Worm (Caenorhabditis elegans) whole organism, L1 larva: ENCODE results near the gene crm-1.

ENCODE experiments used
- C16A3.4 ChIP-seq: fragments of 150-350 bp; optimal IDR thresholded peaks from 2 replicates; lab custom pipeline; 2014; ENCODE audit warnings: missing biosample characterization, missing genetic modification characterization
- F16B12.6 ChIP-seq: fragments of 150-350 bp; optimal IDR thresholded peaks from 2 replicates; lab custom pipeline; 2014; ENCODE audit warnings: missing biosample characterization, missing genetic modification characterization
- Y116A8C.19 ChIP-seq: sonication (generic microtip); optimal IDR thresholded peaks from 2 replicates; lab custom pipeline; 2016; ENCODE audit warnings: missing compliant biosample characterization, missing genetic modification characterization, borderline replicate concordance
- aha-1 ChIP-seq: fragments of 150-350 bp; optimal IDR thresholded peaks from 2 replicates; lab custom pipeline; 2014; ENCODE audit warnings: missing biosample characterization, missing genetic modification characterization
- aly-2 ChIP-seq: fragments of 150-350 bp; optimal IDR thresholded peaks from 2 replicates; lab custom pipeline; 2014; ENCODE audit warnings: missing biosample characterization, missing genetic modification characterization
- ama-1 ChIP-seq: fragments of 150-350 bp; optimal IDR thresholded peaks from 2 replicates; lab custom pipeline; 2014
- ceh-63 ChIP-seq: fragments of 200-800 bp; sonication (Bioruptor generic); optimal IDR thresholded peaks from 2 replicates; lab custom pipeline; 2018; ENCODE audit warnings: mild to moderate bottlenecking, missing genetic modification characterization, missing compliant biosample characterization
- ceh-82 ChIP-seq, 3 experiments: fragments of 150-350 bp in 1 of 3; sonication (generic microtip) in 2 of 3; optimal IDR thresholded peaks; 2 replicates each; lab custom pipeline; 2014 to 2017; ENCODE audit warnings: missing biosample characterization in 3 of 3, missing genetic modification characterization in 3 of 3
- ceh-90 ChIP-seq: sonication (generic microtip); optimal IDR thresholded peaks from 2 replicates; lab custom pipeline; 2016; ENCODE audit warnings: missing genetic modification characterization, missing compliant biosample characterization
- ces-1 ChIP-seq: fragments of 150-350 bp; optimal IDR thresholded peaks from 2 replicates; lab custom pipeline; 2014; ENCODE audit warnings: missing biosample characterization, missing genetic modification reagents, missing genetic modification characterization
- dpl-1 ChIP-seq, 3 experiments: fragments of 150-350 bp in 2 of 3; sonication (generic microtip) in 1 of 3; optimal IDR thresholded peaks; 2 replicates each; lab custom pipeline; 2014 to 2017; ENCODE audit warnings: missing biosample characterization in 3 of 3, missing genetic modification characterization in 3 of 3, missing genetic modification reagents in 3 of 3
- dsc-1 ChIP-seq: sonication (generic microtip); optimal IDR thresholded peaks from 2 replicates; lab custom pipeline; 2016; ENCODE audit warnings: mild to moderate bottlenecking, missing genetic modification characterization, missing compliant biosample characterization
- efl-1 ChIP-seq, 4 experiments: fragments of 150-350 bp; optimal IDR thresholded peaks in 3 of 4; peaks in 1 of 4; 1 replicate in 1 of 4; 2 replicates in 3 of 4; lab custom pipeline; 2014; ENCODE audit warnings: missing biosample characterization in 2 of 4, missing genetic modification characterization in 2 of 4, missing genetic modification reagents in 2 of 4
- efl-3 ChIP-seq: fragments of 200-800 bp; sonication (Bioruptor generic); optimal IDR thresholded peaks from 2 replicates; lab custom pipeline; 2018; ENCODE audit warnings: mild to moderate bottlenecking, missing genetic modification characterization, missing compliant biosample characterization
- egl-13 ChIP-seq: sonication (generic microtip); optimal IDR thresholded peaks from 2 replicates; lab custom pipeline; 2016; ENCODE audit warnings: missing genotype, missing genetic modification reagents, missing genetic modification characterization, missing compliant biosample characterization
- egl-27 ChIP-seq, 2 experiments: fragments of 150-350 bp in 1 of 2; sonication (generic microtip); optimal IDR thresholded peaks; 3 replicates each; lab custom pipeline; 2017 to 2018; ENCODE audit warnings: missing biosample characterization in 2 of 2, missing genetic modification characterization in 2 of 2, missing genetic modification reagents in 2 of 2
- elt-3 ChIP-seq, 6 experiments: fragments of 150-350 bp in 1 of 6; sonication (generic microtip); optimal IDR thresholded peaks; 2 replicates each; lab custom pipeline; 2017 to 2018; ENCODE audit warnings: missing biosample characterization in 6 of 6, missing genetic modification characterization in 6 of 6, inconsistent platforms in 1 of 6
- ets-5 ChIP-seq: fragments of 200-800 bp; sonication (Bioruptor generic); IDR thresholded peaks from 2 replicates; pipeline ENCODE4 v1.3.6; 2022; ENCODE audit warnings: missing genetic modification characterization, missing compliant biosample characterization
- fkh-10 ChIP-seq: sonication (generic microtip); optimal IDR thresholded peaks from 2 replicates; lab custom pipeline; 2017; ENCODE audit warnings: missing biosample characterization, missing genetic modification reagents, missing genetic modification characterization
- fkh-8 ChIP-seq: sonication (generic microtip); optimal IDR thresholded peaks from 2 replicates; lab custom pipeline; 2016; ENCODE audit warnings: mild to moderate bottlenecking, missing genetic modification characterization, missing compliant biosample characterization
- fos-1 ChIP-seq: fragments of 150-350 bp; optimal IDR thresholded peaks from 2 replicates; lab custom pipeline; 2014; ENCODE audit warnings: missing biosample characterization, missing genetic modification characterization
- grh-1 ChIP-seq: fragments of 200-800 bp; sonication (Bioruptor generic); IDR thresholded peaks from 2 replicates; pipeline ENCODE4 v1.3.6; 2022; ENCODE audit warnings: missing genetic modification reagents, missing genetic modification characterization, missing compliant biosample characterization
- hlh-17 ChIP-seq: fragments of 200-800 bp; sonication (Bioruptor generic); optimal IDR thresholded peaks from 2 replicates; lab custom pipeline; 2018; ENCODE audit warnings: missing genetic modification characterization, mild to moderate bottlenecking, missing compliant biosample characterization, moderate library complexity, borderline replicate concordance
- isw-1 ChIP-seq: fragments of 200-800 bp; sonication (Bioruptor generic); IDR thresholded peaks from 2 replicates; pipeline ENCODE4 v1.3.6; 2022; ENCODE audit warnings: missing genetic modification characterization, missing compliant biosample characterization
- lin-14 ChIP-seq: fragments of 200-800 bp; sonication (Bioruptor generic); optimal IDR thresholded peaks from 2 replicates; lab custom pipeline; 2018; ENCODE audit warnings: mild to moderate bottlenecking, missing genetic modification characterization, moderate library complexity, missing compliant biosample characterization
- lin-39 ChIP-seq: fragments of 150-350 bp; optimal IDR thresholded peaks from 2 replicates; lab custom pipeline; 2014; ENCODE audit warnings: missing biosample characterization, missing genetic modification reagents, missing genetic modification characterization
- lsy-2 ChIP-seq, 2 experiments: fragments of 150-350 bp; optimal IDR thresholded peaks; 2 replicates each; lab custom pipeline; 2014; ENCODE audit warnings: missing biosample characterization in 2 of 2, missing genetic modification characterization in 2 of 2
- mef-2 ChIP-seq: fragments of 150-350 bp; optimal IDR thresholded peaks from 2 replicates; lab custom pipeline; 2014; ENCODE audit warnings: missing biosample characterization, missing genetic modification characterization
- mep-1 ChIP-seq: fragments of 150-350 bp; optimal IDR thresholded peaks from 2 replicates; lab custom pipeline; 2014; ENCODE audit warnings: missing biosample characterization, missing genetic modification characterization
- nhr-12 ChIP-seq: sonication (generic microtip); optimal IDR thresholded peaks from 2 replicates; lab custom pipeline; 2017; ENCODE audit warnings: missing biosample characterization, missing genetic modification characterization
- nhr-237 ChIP-seq: fragments of 150-350 bp; optimal IDR thresholded peaks from 2 replicates; lab custom pipeline; 2014; ENCODE audit warnings: missing biosample characterization, missing genetic modification characterization
- nhr-47 ChIP-seq: sonication (generic microtip); optimal IDR thresholded peaks from 2 replicates; lab custom pipeline; 2016; ENCODE audit warnings: mild to moderate bottlenecking, missing genetic modification characterization, moderate library complexity, missing compliant biosample characterization
- nhr-76 ChIP-seq: sonication (generic microtip); optimal IDR thresholded peaks from 2 replicates; lab custom pipeline; 2017; ENCODE audit warnings: missing biosample characterization, missing genetic modification characterization
- nhr-77 ChIP-seq: fragments of 150-350 bp; optimal IDR thresholded peaks from 2 replicates; lab custom pipeline; 2014; ENCODE audit warnings: missing biosample characterization, missing genetic modification characterization
- nhr-84 ChIP-seq: sonication (generic microtip); optimal IDR thresholded peaks from 2 replicates; lab custom pipeline; 2017; ENCODE audit warnings: missing biosample characterization, missing genetic modification characterization
- nhr-85 ChIP-seq: sonication (generic microtip); peaks from one replicate; lab custom pipeline; 2016; ENCODE audit warnings: missing genetic modification characterization, inconsistent platforms, missing compliant biosample characterization
- nhr-90 ChIP-seq: sonication (generic microtip); optimal IDR thresholded peaks from 2 replicates; lab custom pipeline; 2016; ENCODE audit warnings: mild to moderate bottlenecking, missing genetic modification characterization, missing compliant biosample characterization; ENCODE audit not compliant: poor library complexity
- pax-3 ChIP-seq: fragments of 200-800 bp; sonication (Bioruptor generic); optimal IDR thresholded peaks from 2 replicates; lab custom pipeline; 2018; ENCODE audit warnings: mild to moderate bottlenecking, missing genetic modification characterization, moderate library complexity, missing compliant biosample characterization
- pqm-1 ChIP-seq: sonication (generic microtip); optimal IDR thresholded peaks from 3 replicates; lab custom pipeline; 2017; ENCODE audit warnings: missing biosample characterization, missing genetic modification characterization
- snpc-4 ChIP-seq: fragments of 150-350 bp; optimal IDR thresholded peaks from 2 replicates; lab custom pipeline; 2014; ENCODE audit warnings: missing biosample characterization, missing genetic modification characterization
- sox-4 ChIP-seq: sonication (generic microtip); optimal IDR thresholded peaks from 2 replicates; lab custom pipeline; 2016; ENCODE audit warnings: missing genetic modification characterization, missing compliant biosample characterization
- sptf-1 ChIP-seq: fragments of 150-350 bp; optimal IDR thresholded peaks from 2 replicates; lab custom pipeline; 2014; ENCODE audit warnings: missing biosample characterization, missing genetic modification characterization
- swsn-7 ChIP-seq: sonication (generic microtip); optimal IDR thresholded peaks from 2 replicates; lab custom pipeline; 2016; ENCODE audit warnings: missing genetic modification characterization, missing compliant biosample characterization
- tbx-2 ChIP-seq: sonication (generic microtip); optimal IDR thresholded peaks from 2 replicates; lab custom pipeline; 2016; ENCODE audit warnings: missing genetic modification characterization, missing compliant biosample characterization
- unc-62 ChIP-seq: fragments of 150-350 bp; optimal IDR thresholded peaks from 2 replicates; lab custom pipeline; 2014; ENCODE audit warnings: missing biosample characterization, missing genetic modification reagents, missing genetic modification characterization
- unc-86 ChIP-seq: sonication (generic microtip); optimal IDR thresholded peaks from 2 replicates; lab custom pipeline; 2016; ENCODE audit warnings: missing genetic modification characterization, missing compliant biosample characterization
- xbp-1 ChIP-seq: sonication (generic microtip); optimal IDR thresholded peaks from 2 replicates; lab custom pipeline; 2016; ENCODE audit warnings: missing genetic modification characterization, missing compliant biosample characterization
- zag-1 ChIP-seq: fragments of 150-350 bp; optimal IDR thresholded peaks from 2 replicates; lab custom pipeline; 2014; ENCODE audit warnings: missing biosample characterization, missing genetic modification characterization
- zip-4 ChIP-seq: fragments of 200-800 bp; sonication (Bioruptor generic); optimal IDR thresholded peaks from 2 replicates; lab custom pipeline; 2018; ENCODE audit warnings: mild to moderate bottlenecking, missing genetic modification characterization, moderate library complexity, missing compliant biosample characterization
- ztf-11 ChIP-seq, 2 experiments: sonication (generic microtip); optimal IDR thresholded peaks; 2 replicates each; lab custom pipeline; 2016 to 2017; ENCODE audit warnings: missing genetic modification characterization in 2 of 2, missing biosample characterization in 1 of 2, missing compliant biosample characterization in 1 of 2

crm-1 gene

DNA sequence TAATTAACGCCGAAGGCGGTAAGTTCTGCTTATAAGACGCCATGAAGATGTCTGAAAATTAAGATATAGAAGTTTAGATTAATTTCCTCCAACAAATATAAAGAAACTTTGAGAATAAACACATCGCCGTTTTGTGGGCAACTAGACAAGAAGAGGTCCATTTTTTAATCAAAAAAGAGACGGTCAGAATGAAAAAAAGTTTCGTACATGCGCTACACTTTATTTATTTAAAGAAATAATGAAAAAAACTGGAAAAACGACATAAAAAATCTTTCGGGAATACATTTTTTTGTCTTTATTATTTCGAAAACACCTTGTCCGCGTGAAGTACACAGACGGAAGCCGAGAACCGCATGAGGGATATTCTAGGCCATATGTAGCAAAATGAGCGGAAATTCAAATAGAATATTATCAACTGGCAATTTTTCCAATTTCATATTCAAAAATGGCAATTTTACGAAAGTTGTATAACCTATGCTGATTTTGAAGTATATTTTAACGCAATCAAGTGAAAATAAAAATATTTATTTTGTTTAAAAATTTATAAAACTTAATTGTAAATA is 23.9 kb upstream of the crm-1 start, which contains the start of gene sluh-7 (continued):
- TF ChIP-seq nhr-85 (tag; lab: Kevin White, UChicago) (peak; percentile 95), lin-14 (peak; percentile 81), grh-1 (peak; percentile 67), lin-39 (tag; lab: Kevin White, UChicago) (peak; percentile 65), swsn-7 (peak; percentile 84), pax-3 (tag; lab: Kevin White, UChicago) (peak; percentile 84), xbp-1 (tag; lab: Kevin White, UChicago) (peak; percentile 89), fos-1 (peak; percentile 44), ets-5 (GFP tag; lab: Robert Waterston, UW) (no peak), F16B12.6 (tag; lab: Kevin White, UChicago) (peak; percentile 6), snpc-4 (tag; lab: Kevin White, UChicago) (peak; percentile 26), nhr-237 (peak; percentile 41), ztf-11 (tag; optimal IDR thresholded peaks at IDR 0.05; lab: Kevin White, UChicago) (peak in 1 of 2 experiments; percentile 96), nhr-76 (no peak), nhr-47 (tag; lab: Kevin White, UChicago) (peak; percentile 93), efl-1 (optimal IDR thresholded peaks at IDR 0.05; lab: Kevin White, UChicago) (peak; percentile 80 to 95), efl-1 (GFP tag; optimal IDR thresholded peaks at IDR 0.05 in 1 of 2; lab: Kevin White, UChicago) (peak; percentile 95 to 99), lsy-2 (tag; optimal IDR thresholded peaks at IDR 0.05; lab: Kevin White, UChicago) (peak; percentile 82 to 84), ces-1 (GFP tag; lab: Kevin White, UChicago) (no peak), nhr-90 (tag; lab: Kevin White, UChicago) (peak; percentile 97), unc-86 (tag; lab: Kevin White, UChicago) (peak; percentile 82), unc-62 (GFP tag; lab: Kevin White, UChicago) (no peak), sox-4 (tag; lab: Kevin White, UChicago) (peak; percentile 90), ama-1 (lab: Kevin White, UChicago) (no peak), mef-2 (tag; lab: Kevin White, UChicago) (peak; percentile 12), aly-2 (tag; lab: Kevin White, UChicago) (peak; percentile 24), mep-1 (tag; lab: Kevin White, UChicago) (peak; percentile 93), efl-3 (peak; percentile 11), ceh-90 (tag; lab: Kevin White, UChicago) (peak; percentile 96), sptf-1 (tag; lab: Kevin White, UChicago) (no peak), fkh-10 (no peak), dpl-1 (GFP tag; optimal IDR thresholded peaks at IDR 0.05; lab: Kevin White, UChicago) (peak; percentile 91 to 96 (median 94)), ceh-82 (tag; optimal IDR thresholded peaks at IDR 0.05; lab: Kevin White, UChicago) (peak; percentile 69 to 78 (median 74)), zip-4 (GFP tag; lab: Kevin White, UChicago) (peak; percentile 20), Y116A8C.19 (tag; lab: Kevin White, UChicago) (peak; percentile 77), hlh-17 (no peak), ceh-63 (GFP tag; lab: Kevin White, UChicago) (no peak), zag-1 (tag; lab: Kevin White, UChicago) (no peak), egl-13 (peak; percentile 91), egl-27 (tag; optimal IDR thresholded peaks at IDR 0.05; lab: Kevin White, UChicago) (no peak), nhr-84 (no peak), nhr-12 (tag; lab: Kevin White, UChicago) (no peak), aha-1 (tag; lab: Kevin White, UChicago) (no peak), nhr-77 (tag; lab: Kevin White, UChicago) (peak; percentile 38), C16A3.4 (tag; lab: Kevin White, UChicago) (peak; percentile 62), dsc-1 (tag; lab: Kevin White, UChicago) (peak; percentile 91), elt-3 (tag; optimal IDR thresholded peaks at IDR 0.05; lab: Kevin White, UChicago) (peak in 2 of 6 experiments; percentile 54 to 71), pqm-1 (tag; lab: Kevin White, UChicago) (no peak), fkh-8 (tag; lab: Kevin White, UChicago) (peak; percentile 78), tbx-2 (tag; lab: Kevin White, UChicago) (peak; percentile 91), isw-1 (peak; percentile 82)
